Fruit fly (Drosophila melanogaster): Measurements from ENCODE around the gene rump.

rump gene

dm6 chr3R:9513052-9513420 lies 2.9 kb upstream of the rump start, which contains the start of the genes Ras85D and Rlb1 (continued):
- TF ChIP-seq CG12659 (GFP tag; optimal IDR thresholded peaks at IDR 0.05): peak; percentile 87
- TF ChIP-seq Ada2b (GFP tag; IDR thresholded peaks at IDR 0.05): no peak
- peak; percentile 42 for TF ChIP-seq eyg (GFP tag; optimal IDR thresholded peaks at IDR 0.05)
- peak; percentile 36 for TF ChIP-seq CG9797 (GFP tag; optimal IDR thresholded peaks at IDR 0.05)
- TF ChIP-seq CG7271 (tag; optimal IDR thresholded peaks at IDR 0.05): peak; percentile 52
- peak; percentile 38 for TF ChIP-seq Neu2 (GFP tag; optimal IDR thresholded peaks at IDR 0.05; ENCODE audit: borderline replicate concordance)
- no peak for TF ChIP-seq Bgb (GFP tag; IDR thresholded peaks at IDR 0.05; ENCODE audit: partially characterized antibody)
- TF ChIP-seq CG17802 (tag; optimal IDR thresholded peaks at IDR 0.05): peak; percentile 28
- TF ChIP-seq kah (GFP tag; optimal IDR thresholded peaks at IDR 0.05): no peak
- no peak for TF ChIP-seq odd (GFP tag; optimal IDR thresholded peaks at IDR 0.05)
- TF ChIP-seq Antp (GFP tag; optimal IDR thresholded peaks at IDR 0.05): peak; percentile 87
- TF ChIP-seq gcm2 (GFP tag; optimal IDR thresholded peaks at IDR 0.05): peak; percentile 19
- peak; percentile 77 for TF ChIP-seq Nf-YC (tag; optimal IDR thresholded peaks at IDR 0.05)
- TF ChIP-seq BtbVII (GFP tag; optimal IDR thresholded peaks at IDR 0.05): peak; percentile 42
- TF ChIP-seq NFAT (GFP tag; IDR thresholded peaks at IDR 0.05): no peak
- TF ChIP-seq Ets97D (GFP tag; optimal IDR thresholded peaks at IDR 0.05): peak; percentile 77
- TF ChIP-seq Bdp1 (GFP tag; optimal IDR thresholded peaks at IDR 0.05): peak; percentile 58
- TF ChIP-seq CG12769 (tag; optimal IDR thresholded peaks at IDR 0.05): peak; percentile 74
- peak; percentile 20 for TF ChIP-seq CG17385 (GFP tag; optimal IDR thresholded peaks at IDR 0.05)
- peak; percentile 35 for TF ChIP-seq CG12104 (GFP tag; optimal IDR thresholded peaks at IDR 0.05)
- TF ChIP-seq Nf-YB (GFP tag; optimal IDR thresholded peaks at IDR 0.05): peak; percentile 31
- peak; percentile 76 for TF ChIP-seq Fer3 (tag; optimal IDR thresholded peaks at IDR 0.05)
- TF ChIP-seq CG2712 (tag; optimal IDR thresholded peaks at IDR 0.05): peak; percentile 71
- peak; percentile 21 for TF ChIP-seq fd96Cb (tag; optimal IDR thresholded peaks at IDR 0.05)
- peak; percentile 63 for TF ChIP-seq grn (GFP tag; optimal IDR thresholded peaks at IDR 0.05)
- no peak for TF ChIP-seq ab (GFP tag; optimal IDR thresholded peaks at IDR 0.05)
- peak; percentile 96 for TF ChIP-seq CG4617 (GFP tag; optimal IDR thresholded peaks at IDR 0.05; ENCODE audit: borderline replicate concordance)
- no peak for TF ChIP-seq z (GFP tag; IDR thresholded peaks at IDR 0.05)
- TF ChIP-seq Sry-δ (GFP tag; optimal IDR thresholded peaks at IDR 0.05): peak; percentile 99
- TF ChIP-seq H15 (GFP tag; IDR thresholded peaks at IDR 0.05): no peak
- peak; percentile 67 for TF ChIP-seq maf-S (GFP tag; optimal IDR thresholded peaks at IDR 0.05)
- TF ChIP-seq CG13296 (GFP tag; optimal IDR thresholded peaks at IDR 0.05): peak; percentile 52
- no peak for TF ChIP-seq CG2199 (GFP tag; IDR thresholded peaks at IDR 0.05)
- peak; percentile 80 for TF ChIP-seq phol (tag; optimal IDR thresholded peaks at IDR 0.05)
- peak; percentile 1 for TF ChIP-seq CG10565 (GFP tag; optimal IDR thresholded peaks at IDR 0.05)
- TF ChIP-seq CG18619 (GFP tag; optimal IDR thresholded peaks at IDR 0.05): peak; percentile 47
- TF ChIP-seq ind (GFP tag; optimal IDR thresholded peaks at IDR 0.05): peak; percentile 83
- peak; percentile 69 for TF ChIP-seq mirr (GFP tag; optimal IDR thresholded peaks at IDR 0.05)
- 0 out of 3 replicates have a peak, but pooled peaks have one; percentile 15 for TF ChIP-seq CG11093 (GFP tag; IDR thresholded peaks at IDR 0.05)
- TF ChIP-seq unpg (GFP tag; optimal IDR thresholded peaks at IDR 0.05): peak; percentile 66
- peak; percentile 16 for TF ChIP-seq tup (GFP tag; optimal IDR thresholded peaks at IDR 0.05)
- TF ChIP-seq kay (GFP tag; optimal IDR thresholded peaks at IDR 0.05): peak; percentile 54
- TF ChIP-seq CG2875 (GFP tag; optimal IDR thresholded peaks at IDR 0.05): peak; percentile 4
- TF ChIP-seq chif (GFP tag; optimal IDR thresholded peaks at IDR 0.05): peak; percentile 72 to 74
